Fruit fly (Drosophila melanogaster): ENCODE measurements around the gene ush.

ush gene

dm6 chr2L:479483-480195, 3.6 kb downstream of the ush start, which contains the start of gene cbt (continued):
- TF ChIP-seq CG7368 (GFP tag; optimal IDR thresholded peaks at IDR 0.05) (peak; percentile 99), CG1621 (tag; optimal IDR thresholded peaks at IDR 0.05) (peak; percentile 98), cyc (GFP tag; optimal IDR thresholded peaks at IDR 0.05) (peak; percentile 98), CG32006 (GFP tag; optimal IDR thresholded peaks at IDR 0.05) (peak; percentile 99), Met (GFP tag; optimal IDR thresholded peaks at IDR 0.05) (peak; percentile 97), CG6276 (GFP tag; optimal IDR thresholded peaks at IDR 0.05) (peak; percentile 97), eg (GFP tag; IDR thresholded peaks at IDR 0.05) (no peak), acj6 (GFP tag; optimal IDR thresholded peaks at IDR 0.05) (peak; percentile 99), CG3919 (GFP tag; optimal IDR thresholded peaks at IDR 0.05) (peak; percentile 99), vri (GFP tag; optimal IDR thresholded peaks at IDR 0.05) (peak; percentile 96), esn (GFP tag; optimal IDR thresholded peaks at IDR 0.05) (peak; percentile 98), dsx (GFP tag; optimal IDR thresholded peaks at IDR 0.05; ENCODE audit: poor library complexity, severe bottlenecking) (peak; percentile 97), Eip78C (GFP tag) (peak; percentile 100), Sox15 (GFP tag; optimal IDR thresholded peaks at IDR 0.05) (peak; percentile 97), pdm3 (GFP tag; optimal IDR thresholded peaks at IDR 0.05) (peak; percentile 99), OdsH (GFP tag; optimal IDR thresholded peaks at IDR 0.05) (peak; percentile 99), CG6808 (GFP tag; optimal IDR thresholded peaks at IDR 0.05) (peak; percentile 96), CG8632 (GFP tag; optimal IDR thresholded peaks at IDR 0.05) (peak; percentile 98), CG4318 (GFP tag; optimal IDR thresholded peaks at IDR 0.05) (peak; percentile 98), Hr39 (GFP tag; optimal IDR thresholded peaks at IDR 0.05) (peak; percentile 98), spab (GFP tag; optimal IDR thresholded peaks at IDR 0.05) (peak; percentile 97), achi (GFP tag; optimal IDR thresholded peaks at IDR 0.05) (peak; percentile 98), CG16779 (tag; optimal IDR thresholded peaks at IDR 0.05) (peak; percentile 98), CG3032 (tag; optimal IDR thresholded peaks at IDR 0.05) (peak; percentile 98), CG8119 (GFP tag; IDR thresholded peaks at IDR 0.05) (no peak), Eip93F (GFP tag; optimal IDR thresholded peaks at IDR 0.05) (peak; percentile 95), Gug (GFP tag; IDR thresholded peaks at IDR 0.05) (no peak), CG6792 (GFP tag; optimal IDR thresholded peaks at IDR 0.05) (peak; percentile 99), CG6854 (GFP tag; optimal IDR thresholded peaks at IDR 0.05) (peak; percentile 84), Ets21C (GFP tag; optimal IDR thresholded peaks at IDR 0.05) (peak; percentile 96), Ets96B (tag; optimal IDR thresholded peaks at IDR 0.05) (peak; percentile 98), lz (GFP tag; optimal IDR thresholded peaks at IDR 0.05) (peak; percentile 98), dac (GFP tag; optimal IDR thresholded peaks at IDR 0.05) (peak; percentile 97), fd85E (GFP tag; optimal IDR thresholded peaks at IDR 0.05) (peak; percentile 89)

DNA sequence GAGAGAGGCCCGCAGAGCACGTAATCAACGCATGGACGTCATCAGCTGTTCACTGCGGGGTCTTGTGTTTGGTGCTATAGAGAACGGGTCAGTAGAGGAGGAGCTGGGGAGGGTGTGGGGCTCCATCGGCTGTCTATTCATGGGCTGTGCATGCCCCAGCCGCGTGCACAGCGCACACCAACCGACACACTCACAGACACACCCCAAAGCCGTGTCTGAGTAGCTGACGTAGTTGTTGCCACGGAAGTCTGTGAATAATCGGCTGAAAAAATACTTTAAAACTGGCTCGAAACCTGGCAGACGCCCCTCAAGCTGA, 4.1 kb downstream of the ush start:
- TF ChIP-seq acj6 (GFP tag; optimal IDR thresholded peaks at IDR 0.05) = no peak
- TF ChIP-seq CG6854 (GFP tag; optimal IDR thresholded peaks at IDR 0.05) = no peak
- TF ChIP-seq CG16779 (tag; optimal IDR thresholded peaks at IDR 0.05) = no peak
- no peak for TF ChIP-seq Ets96B (tag; optimal IDR thresholded peaks at IDR 0.05)
- no peak for TF ChIP-seq Sox15 (GFP tag; optimal IDR thresholded peaks at IDR 0.05)
- TF ChIP-seq Hr39 (GFP tag; optimal IDR thresholded peaks at IDR 0.05) = no peak
- TF ChIP-seq Gug (GFP tag; IDR thresholded peaks at IDR 0.05) = no peak
- TF ChIP-seq svp (GFP tag) = peak; percentile 89
- TF ChIP-seq achi (GFP tag; optimal IDR thresholded peaks at IDR 0.05) = no peak

DNA sequence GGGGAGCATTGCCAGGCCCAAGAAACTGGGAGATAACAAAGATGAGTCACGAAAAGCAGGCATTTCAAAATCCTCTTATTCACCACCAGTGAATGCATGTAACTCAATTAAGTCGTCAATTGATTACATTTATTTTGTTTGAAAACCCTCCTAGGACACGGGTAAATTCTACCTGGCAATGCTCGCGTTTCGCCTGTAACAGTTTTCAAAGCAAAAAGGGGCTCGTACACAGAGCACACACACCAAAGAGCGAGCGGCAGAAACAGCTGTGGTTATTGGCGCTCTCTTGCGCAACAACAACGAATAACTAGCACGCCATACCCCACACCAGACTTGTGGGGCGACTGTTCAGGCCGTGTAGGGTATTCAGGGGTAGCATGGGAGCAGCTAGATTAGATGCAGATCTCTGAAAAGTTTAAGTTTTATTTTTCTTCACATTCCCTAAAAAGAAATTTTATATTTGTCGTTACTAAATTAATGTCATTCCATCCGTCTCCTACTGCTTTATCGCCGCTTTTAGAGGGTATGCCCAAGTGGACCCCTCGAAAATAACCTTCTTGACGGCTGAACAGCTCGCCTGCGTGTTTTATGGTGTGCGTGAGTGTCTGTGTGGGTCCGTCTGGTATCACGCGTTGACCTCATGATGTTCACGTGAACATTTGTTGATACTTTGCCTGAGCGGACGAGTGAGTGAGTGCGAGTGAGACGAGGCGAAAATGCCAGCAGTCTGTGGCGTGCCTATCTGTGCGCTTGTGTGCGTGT, 4.8 kb downstream of the ush start:
- peak; percentile 100 for TF ChIP-seq CG3032 (tag; optimal IDR thresholded peaks at IDR 0.05)
- peak; percentile 100 for TF ChIP-seq dsx (GFP tag; optimal IDR thresholded peaks at IDR 0.05; ENCODE audit: poor library complexity, severe bottlenecking)
- TF ChIP-seq CG6163 (GFP tag; IDR thresholded peaks at IDR 0.05) = no peak
- peak; percentile 100 for TF ChIP-seq CG11762 (GFP tag; optimal IDR thresholded peaks at IDR 0.05; ENCODE audit: insufficient read depth)
- no peak for TF ChIP-seq CG8119 (GFP tag; IDR thresholded peaks at IDR 0.05)
- peak; percentile 100 for TF ChIP-seq salr (GFP tag; optimal IDR thresholded peaks at IDR 0.05)
- TF ChIP-seq pdm3 (GFP tag; optimal IDR thresholded peaks at IDR 0.05) = peak; percentile 100
- peak; percentile 99 for TF ChIP-seq CG6808 (GFP tag; optimal IDR thresholded peaks at IDR 0.05)
- peak; percentile 100 for TF ChIP-seq CG31627 (GFP tag; optimal IDR thresholded peaks at IDR 0.05)
- TF ChIP-seq Blimp-1 (GFP tag; optimal IDR thresholded peaks at IDR 0.05) = peak; percentile 99
- peak; percentile 100 for TF ChIP-seq CG34406 (GFP tag; optimal IDR thresholded peaks at IDR 0.05)
- peak; percentile 100 for TF ChIP-seq Ets21C (GFP tag; optimal IDR thresholded peaks at IDR 0.05)
- TF ChIP-seq topi (GFP tag; optimal IDR thresholded peaks at IDR 0.05) = peak; percentile 100
- TF ChIP-seq acj6 (GFP tag; optimal IDR thresholded peaks at IDR 0.05) = peak; percentile 100
- TF ChIP-seq Hr4 (GFP tag; optimal IDR thresholded peaks at IDR 0.05) = peak; percentile 100
- TF ChIP-seq Smox (GFP tag; optimal IDR thresholded peaks at IDR 0.05) = peak; percentile 100
- TF ChIP-seq Gug (GFP tag; IDR thresholded peaks at IDR 0.05) = no peak
- TF ChIP-seq ss (GFP tag; optimal IDR thresholded peaks at IDR 0.05) = peak; percentile 100
- TF ChIP-seq Hr39 (GFP tag; optimal IDR thresholded peaks at IDR 0.05) = peak; percentile 100
